Worm (Caenorhabditis elegans) whole organism, L4/young adult: ENCODE results near the gene R07B1.6.

Source experiments
- W03F9.2 ChIP-seq: fragments of 150-350 bp; optimal IDR thresholded peaks from 2 replicates; lab custom pipeline; 2014; ENCODE audit warnings: missing biosample characterization, missing genetic modification characterization
- dao-5 ChIP-seq: sonication (generic microtip); optimal IDR thresholded peaks from 2 replicates; lab custom pipeline; 2016; ENCODE audit warnings: missing genotype, missing genetic modification characterization, moderate library complexity, missing compliant biosample characterization
- him-1 ChIP-seq: sonication (generic microtip); optimal IDR thresholded peaks from 2 replicates; lab custom pipeline; 2016; ENCODE audit warnings: missing genotype, missing genetic modification reagents, missing genetic modification characterization, missing compliant biosample characterization

DNA sequence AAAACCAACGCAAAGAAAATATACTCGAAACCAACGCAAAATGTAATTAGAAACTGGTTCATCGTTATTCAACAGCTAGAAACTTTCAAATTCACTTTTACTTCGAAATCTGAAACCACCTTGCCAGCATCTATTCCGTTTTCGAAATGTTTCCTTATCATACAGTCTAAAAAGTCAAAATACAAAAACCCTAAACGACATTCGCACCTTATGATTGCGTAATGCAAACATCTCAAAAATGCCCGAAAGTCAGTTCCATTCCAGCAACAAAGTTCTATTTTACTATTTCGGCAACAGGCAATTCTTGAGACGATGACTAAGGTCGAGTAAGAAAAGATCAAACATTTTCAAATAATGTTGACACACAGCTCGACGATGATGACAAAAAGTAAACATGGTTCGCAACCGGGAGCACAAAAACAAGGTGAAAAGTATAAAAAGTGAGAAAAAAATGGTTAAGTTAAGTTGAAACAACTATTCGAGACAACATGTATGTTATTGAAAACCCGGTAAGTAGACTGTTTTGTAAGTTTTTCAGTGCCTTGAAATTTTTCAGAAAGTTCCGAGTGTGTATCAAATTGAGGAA, 14.6 kb upstream of the R07B1.6 start, which contains the start of gene lec-7:
- TF ChIP-seq dao-5 (no peak), him-1 (tag; lab: Kevin White, UChicago) (no peak), W03F9.2 (no peak)
